Worm (Caenorhabditis elegans): ENCODE data around the gene Y43F8B.24.

- TF ChIP-seq nhr-10 (tag; optimal IDR thresholded peaks at IDR 0.05): no peak
- no peak for TF ChIP-seq zfp-2 (tag; optimal IDR thresholded peaks at IDR 0.05)
- TF ChIP-seq nhr-237 (tag; optimal IDR thresholded peaks at IDR 0.05): no peak
- no peak for TF ChIP-seq ces-1 (GFP tag; optimal IDR thresholded peaks at IDR 0.05)
- TF ChIP-seq nhr-76 (tag; optimal IDR thresholded peaks at IDR 0.05): no peak
- no peak for TF ChIP-seq skn-1 (tag; optimal IDR thresholded peaks at IDR 0.05)
- no peak for TF ChIP-seq unc-130 (GFP tag; optimal IDR thresholded peaks at IDR 0.05)
- no peak for TF ChIP-seq ceh-82 (tag; optimal IDR thresholded peaks at IDR 0.05)
- no peak for TF ChIP-seq nhr-48 (tag; optimal IDR thresholded peaks at IDR 0.05)
Measured at ce11 chrV:19485261-19485660, 28.0 kb downstream of the Y43F8B.24 start, which contains the start of gene Y43F8B.28.

Measured in whole organism, L4 larva.